Worm (Caenorhabditis elegans): ENCODE measurements around the gene prp-38.

ce11 chrV:10807862-10808327 is 2.1 kb upstream of the prp-38 start, which contains the start of gene plrg-1:
- TF ChIP-seq hnd-1 (tag; optimal IDR thresholded peaks at IDR 0.05) (peak; percentile 61), ama-1 (optimal IDR thresholded peaks at IDR 0.05) (no peak), tbx-37 (GFP tag; conservative IDR thresholded peaks at IDR 0.05) (peak; percentile 88), sea-1 (GFP tag; conservative IDR thresholded peaks at IDR 0.05) (peak; percentile 89), F13C5.2 (tag; optimal IDR thresholded peaks at IDR 0.05) (peak; percentile 94)
